Worm (Caenorhabditis elegans): ENCODE measurements around the gene ril-2.
A peak's percentile ranks its signal among the peaks of the same experiment; 100 is the strongest.

ril-2 gene

ce11 chrV:12551638-12552478 is 47.1 kb downstream of the ril-2 start (continued):
- TF ChIP-seq C04F5.9 (tag; optimal IDR thresholded peaks at IDR 0.05) = no peak
- peak; percentile 94 for TF ChIP-seq nhr-85 (tag)
- no peak for TF ChIP-seq aha-1 (tag; optimal IDR thresholded peaks at IDR 0.05)
- TF ChIP-seq nhr-19 (GFP tag; conservative IDR thresholded peaks at IDR 0.05) = peak; percentile 35
- TF ChIP-seq swsn-7 (tag; optimal IDR thresholded peaks at IDR 0.05) = no peak
- TF ChIP-seq efl-1 (optimal IDR thresholded peaks at IDR 0.05) = no peak
- peak in 1 of 2 experiments; percentile 91 for TF ChIP-seq efl-1 (GFP tag; optimal IDR thresholded peaks at IDR 0.05 in 1 of 2)
- TF ChIP-seq ces-1 (GFP tag; optimal IDR thresholded peaks at IDR 0.05) = no peak
- no peak for TF ChIP-seq egl-13 (tag; optimal IDR thresholded peaks at IDR 0.05)
- no peak for TF ChIP-seq fkh-8 (tag; optimal IDR thresholded peaks at IDR 0.05)
- no peak for TF ChIP-seq hlh-17 (GFP tag; optimal IDR thresholded peaks at IDR 0.05; ENCODE audit: borderline replicate concordance)
- TF ChIP-seq fkh-4 (tag; optimal IDR thresholded peaks at IDR 0.05; ENCODE audit: borderline replicate concordance) = no peak
- peak; percentile 28 for TF ChIP-seq tbx-2 (tag; optimal IDR thresholded peaks at IDR 0.05)
- TF ChIP-seq F16B12.6 (tag; optimal IDR thresholded peaks at IDR 0.05) = no peak
- no peak for TF ChIP-seq lin-39 (tag; optimal IDR thresholded peaks at IDR 0.05)
- peak; percentile 55 for TF ChIP-seq pax-3 (tag; optimal IDR thresholded peaks at IDR 0.05)
- no peak for TF ChIP-seq nhr-237 (tag; optimal IDR thresholded peaks at IDR 0.05)
- TF ChIP-seq unc-86 (tag; optimal IDR thresholded peaks at IDR 0.05) = no peak
- peak; percentile 85 for TF ChIP-seq unc-130 (tag; optimal IDR thresholded peaks at IDR 0.05)
- no peak for TF ChIP-seq zip-4 (GFP tag; optimal IDR thresholded peaks at IDR 0.05)
- no peak for TF ChIP-seq unc-30 (tag; optimal IDR thresholded peaks at IDR 0.05)
- TF ChIP-seq hlh-4 (tag; optimal IDR thresholded peaks at IDR 0.05) = no peak
- TF ChIP-seq ztf-4 (tag; optimal IDR thresholded peaks at IDR 0.05) = peak; percentile 38
- TF ChIP-seq C16A3.4 (tag; optimal IDR thresholded peaks at IDR 0.05) = peak; percentile 41
- TF ChIP-seq grh-1 (GFP tag; IDR thresholded peaks at IDR 0.05) = peak; percentile 63; the same call in 1 of the 2 replicates
- TF ChIP-seq lir-3 (tag; optimal IDR thresholded peaks at IDR 0.05; ENCODE audit: poor library complexity) = no peak
- TF ChIP-seq elt-3 (tag; optimal IDR thresholded peaks at IDR 0.05) = peak in 5 of 6 experiments; percentile 34 to 72 (median 55)
- peak; percentile 49 for TF ChIP-seq nhr-90 (tag; optimal IDR thresholded peaks at IDR 0.05; ENCODE audit: poor library complexity)
- no peak for TF ChIP-seq ceh-8 (GFP tag; optimal IDR thresholded peaks at IDR 0.05)
- no peak for TF ChIP-seq vab-15 (tag; optimal IDR thresholded peaks at IDR 0.05)
- TF ChIP-seq ceh-90 (tag; optimal IDR thresholded peaks at IDR 0.05) = no peak
- peak; percentile 40 for TF ChIP-seq blmp-1 (tag; optimal IDR thresholded peaks at IDR 0.05)
- TF ChIP-seq ceh-63 (GFP tag; optimal IDR thresholded peaks at IDR 0.05) = no peak
- no peak for TF ChIP-seq lin-13 (GFP tag; optimal IDR thresholded peaks at IDR 0.05)
- peak; percentile 67 for TF ChIP-seq nhr-71 (tag; optimal IDR thresholded peaks at IDR 0.05)
- peak; percentile 37 for TF ChIP-seq lin-14 (GFP tag; optimal IDR thresholded peaks at IDR 0.05)
- no peak for TF ChIP-seq mab-9 (GFP tag; IDR thresholded peaks at IDR 0.05)
- no peak for TF ChIP-seq sup-37 (GFP tag; optimal IDR thresholded peaks at IDR 0.05)

- no peak for TF ChIP-seq tlp-1 (tag; optimal IDR thresholded peaks at IDR 0.05)
- TF ChIP-seq C04F5.9 (tag; optimal IDR thresholded peaks at IDR 0.05) = no peak
- TF ChIP-seq nhr-28 (tag; optimal IDR thresholded peaks at IDR 0.05) = no peak
- no peak for TF ChIP-seq irx-1 (tag; optimal IDR thresholded peaks at IDR 0.05)
- TF ChIP-seq snu-23 (GFP tag; optimal IDR thresholded peaks at IDR 0.05) = peak; percentile 14
- TF ChIP-seq xbp-1 (tag; optimal IDR thresholded peaks at IDR 0.05) = no peak
- TF ChIP-seq zip-4 (GFP tag; optimal IDR thresholded peaks at IDR 0.05) = no peak
- peak; percentile 43 for TF ChIP-seq pax-3 (tag; optimal IDR thresholded peaks at IDR 0.05)
- no peak for TF ChIP-seq tbx-2 (tag; optimal IDR thresholded peaks at IDR 0.05)
- TF ChIP-seq lin-35 (GFP tag; optimal IDR thresholded peaks at IDR 0.05) = no peak
- TF ChIP-seq hlh-4 (tag; optimal IDR thresholded peaks at IDR 0.05) = no peak
- peak; percentile 70 for TF ChIP-seq blmp-1 (tag; optimal IDR thresholded peaks at IDR 0.05)
- peak; percentile 86 for TF ChIP-seq dsc-1 (tag; optimal IDR thresholded peaks at IDR 0.05)
- peak; percentile 26 for TF ChIP-seq nhr-47 (tag; optimal IDR thresholded peaks at IDR 0.05)
- TF ChIP-seq elt-3 (tag; optimal IDR thresholded peaks at IDR 0.05) = peak in 1 of 6 experiments; percentile 12
- TF ChIP-seq lin-14 (GFP tag; optimal IDR thresholded peaks at IDR 0.05) = no peak
- peak; percentile 16 for TF ChIP-seq nhr-85 (tag)
Measured at ce11 chrV:12550755-12551154, 48.2 kb downstream of the ril-2 start.

Measured in whole organism, L1 larva.